Fruit fly (Drosophila melanogaster): ENCODE data around the gene IP3K2.

IP3K2 gene

DNA sequence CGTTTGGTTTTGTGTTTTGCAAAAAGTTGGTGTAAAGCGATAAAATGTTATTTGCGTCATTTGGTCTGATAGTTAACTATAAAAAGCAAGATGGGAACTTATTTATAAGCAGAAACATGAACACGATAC, at the start of gene IP3K2:
Gene IP3K2 (plus strand): TSS at position 107 of the 129 bp plus-strand sequence.
- no peak for TF ChIP-seq Pif1B (GFP tag; optimal IDR thresholded peaks at IDR 0.05)
- no peak for TF ChIP-seq CG17806 (tag; optimal IDR thresholded peaks at IDR 0.05)
- no peak for TF ChIP-seq Pif1A (GFP tag; optimal IDR thresholded peaks at IDR 0.05)
- TF ChIP-seq CG8159 (tag; optimal IDR thresholded peaks at IDR 0.05), result no peak
- no peak for TF ChIP-seq CG8301 (tag; optimal IDR thresholded peaks at IDR 0.05)
- no peak for TF ChIP-seq CG15710 (tag; optimal IDR thresholded peaks at IDR 0.05)
- TF ChIP-seq Snoo (tag; optimal IDR thresholded peaks at IDR 0.05), result no peak
- TF ChIP-seq gl (tag; optimal IDR thresholded peaks at IDR 0.05), result no peak
- TF ChIP-seq CG32121 (GFP tag; IDR thresholded peaks at IDR 0.05), result no peak
- TF ChIP-seq CG13204 (GFP tag; optimal IDR thresholded peaks at IDR 0.05), result no peak
- TF ChIP-seq CG14655 (GFP tag; optimal IDR thresholded peaks at IDR 0.05), result no peak

DNA sequence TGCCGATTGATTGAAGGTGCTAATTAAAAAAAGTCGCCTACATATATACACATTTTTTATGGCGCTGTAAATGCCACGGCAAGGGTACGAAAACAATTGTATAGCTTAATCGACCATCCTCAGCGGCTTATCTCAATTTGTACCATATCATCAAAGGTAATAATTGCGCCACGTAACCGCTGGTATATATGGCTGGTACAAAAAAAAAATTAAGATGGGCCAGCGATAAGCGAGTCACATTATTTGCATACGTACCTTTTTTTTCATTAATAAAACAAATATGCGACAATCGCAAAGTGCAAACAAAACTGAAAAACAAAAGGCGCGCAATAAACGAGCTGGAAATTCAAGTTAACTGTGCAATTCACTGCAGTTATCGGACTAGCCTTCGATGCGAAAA, 49.0 kb upstream of the IP3K2 start:
- TF ChIP-seq CG14655 (GFP tag; optimal IDR thresholded peaks at IDR 0.05) (no peak), CG15710 (tag; optimal IDR thresholded peaks at IDR 0.05) (peak; percentile 24), CG4496 (GFP tag; IDR thresholded peaks at IDR 0.05) (0 out of 3 replicates have a peak, but pooled peaks have one; percentile 19), CG32121 (GFP tag; IDR thresholded peaks at IDR 0.05) (peak; percentile 31; the same call in 1 of the 2 replicates), CG34367 (tag; optimal IDR thresholded peaks at IDR 0.05) (no peak), gl (tag; optimal IDR thresholded peaks at IDR 0.05) (peak; percentile 52), Snoo (tag; optimal IDR thresholded peaks at IDR 0.05) (peak; percentile 24), CG8159 (tag; optimal IDR thresholded peaks at IDR 0.05) (peak; percentile 21), Pif1B (GFP tag; optimal IDR thresholded peaks at IDR 0.05) (peak; percentile 8), Pif1A (GFP tag; optimal IDR thresholded peaks at IDR 0.05) (peak; percentile 32)

DNA sequence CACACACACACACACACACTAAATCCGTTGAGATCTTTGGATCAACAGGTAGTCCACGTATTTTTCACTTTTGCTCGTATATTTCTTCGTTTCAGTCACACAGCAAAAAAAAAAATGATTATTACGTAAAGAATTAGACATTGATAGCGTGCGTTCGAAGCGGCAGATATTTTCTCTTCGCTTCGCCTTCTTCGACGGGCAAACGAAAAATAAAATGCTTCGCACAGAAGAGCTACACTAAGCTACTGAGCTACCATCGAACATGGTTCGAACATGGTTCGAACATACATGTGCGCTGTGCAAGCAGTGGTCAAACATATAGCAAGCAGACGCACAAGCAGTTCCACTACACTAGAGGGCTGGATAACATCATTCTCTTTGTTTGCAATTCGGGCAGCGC, 46.5 kb upstream of the IP3K2 start:
- TF ChIP-seq CG17806 (tag; optimal IDR thresholded peaks at IDR 0.05) (no peak), Snoo (tag; optimal IDR thresholded peaks at IDR 0.05) (no peak), CG9948 (tag; optimal IDR thresholded peaks at IDR 0.05) (no peak), CG12605 (GFP tag; IDR thresholded peaks at IDR 0.05) (peak; percentile 53), D1 (tag; optimal IDR thresholded peaks at IDR 0.05) (no peak), Ets98B (GFP tag; IDR thresholded peaks at IDR 0.05) (0 out of 2 replicates have a peak, but pooled peaks have one; percentile 25), CG15710 (tag; optimal IDR thresholded peaks at IDR 0.05) (no peak), EcR (GFP tag; optimal IDR thresholded peaks at IDR 0.05) (no peak), CG32121 (GFP tag; IDR thresholded peaks at IDR 0.05) (0 out of 2 replicates have a peak, but pooled peaks have one; percentile 10), CG8301 (tag; optimal IDR thresholded peaks at IDR 0.05) (no peak), CG8159 (tag; optimal IDR thresholded peaks at IDR 0.05) (no peak), CG34367 (tag; optimal IDR thresholded peaks at IDR 0.05) (no peak), CG13204 (GFP tag; optimal IDR thresholded peaks at IDR 0.05) (no peak), gl (tag; optimal IDR thresholded peaks at IDR 0.05) (no peak), CG4496 (GFP tag; IDR thresholded peaks at IDR 0.05) (peak; percentile 59; the same call in 1 of the 3 replicates)

DNA sequence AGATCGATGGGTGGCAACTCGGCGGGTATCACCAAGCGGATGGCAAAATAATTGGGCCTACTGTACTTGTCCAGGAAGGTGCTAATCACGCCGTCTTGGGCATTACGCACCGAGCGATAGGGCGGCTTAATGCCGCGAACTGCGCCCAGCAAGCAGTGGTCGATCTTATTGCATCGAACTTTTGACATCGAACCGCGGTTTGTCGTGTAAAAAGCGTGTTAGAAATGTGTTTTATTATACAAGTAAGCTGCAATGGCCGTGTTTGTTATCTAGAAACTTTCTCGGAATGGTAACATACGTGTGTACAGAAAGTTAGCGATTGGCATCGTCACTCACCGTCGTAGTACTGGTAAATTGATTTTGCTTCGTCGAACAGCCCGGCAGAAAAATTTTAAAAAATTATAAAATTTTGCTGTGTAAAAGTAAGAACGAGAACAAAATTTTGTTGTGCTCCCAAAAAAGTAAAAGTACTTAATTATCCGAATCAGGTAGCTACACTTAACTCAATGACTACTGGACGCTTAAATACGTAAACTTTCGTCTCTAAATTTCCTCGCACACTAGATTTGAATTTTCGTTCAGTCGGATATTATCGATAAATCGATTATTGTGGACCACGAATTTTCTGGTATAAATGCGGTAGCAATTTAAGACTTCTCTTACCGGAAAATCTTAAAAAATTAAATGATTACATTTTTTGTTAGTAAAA, 45.2 kb upstream of the IP3K2 start, which contains the start of the genes mew and CG15742:
Gene mew (minus strand): TSS at position 443 of the 709 bp plus-strand sequence.
Gene CG15742 (minus strand): TSS at position 448 of the 709 bp plus-strand sequence.
- TF ChIP-seq CG15710 (tag; optimal IDR thresholded peaks at IDR 0.05) (no peak), CG13204 (GFP tag; optimal IDR thresholded peaks at IDR 0.05) (no peak)

DNA sequence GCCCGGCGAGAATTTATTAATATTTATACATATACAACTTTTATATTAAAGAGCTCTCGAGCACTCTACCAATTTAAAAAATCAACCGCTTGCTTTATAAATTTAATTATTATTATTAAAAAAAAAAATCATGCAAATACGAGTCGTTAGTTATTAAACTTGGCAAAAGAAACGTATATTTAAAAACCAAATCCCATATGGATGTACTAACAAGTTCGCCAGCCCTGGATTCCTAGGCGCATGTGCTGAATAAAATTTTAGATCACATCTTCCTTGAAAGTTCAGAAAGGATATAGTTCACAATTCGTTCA, 44.7 kb upstream of the IP3K2 start, which contains the start of gene comt:
Gene comt (plus strand): TSS at position 265 of the 311 bp plus-strand sequence.
- TF ChIP-seq EcR (GFP tag; optimal IDR thresholded peaks at IDR 0.05) (no peak), CG15710 (tag; optimal IDR thresholded peaks at IDR 0.05) (peak; percentile 57), CG4496 (GFP tag; IDR thresholded peaks at IDR 0.05) (peak; percentile 62; the same call in 2 of the 3 replicates), rn (GFP tag; IDR thresholded peaks at IDR 0.05) (peak; percentile 30; the same call in 1 of the 2 replicates), fd96Ca (GFP tag; IDR thresholded peaks at IDR 0.05) (no peak), Snoo (tag; optimal IDR thresholded peaks at IDR 0.05) (peak; percentile 38), gl (tag; optimal IDR thresholded peaks at IDR 0.05) (no peak), Pif1A (GFP tag; optimal IDR thresholded peaks at IDR 0.05) (no peak), CG17806 (tag; optimal IDR thresholded peaks at IDR 0.05) (peak; percentile 50), CG34367 (tag; optimal IDR thresholded peaks at IDR 0.05) (peak; percentile 23), Ets98B (GFP tag; IDR thresholded peaks at IDR 0.05) (peak; percentile 43), CG8301 (tag; optimal IDR thresholded peaks at IDR 0.05) (no peak), CG12605 (GFP tag; IDR thresholded peaks at IDR 0.05) (0 out of 2 replicates have a peak, but pooled peaks have one; percentile 55), CG10348 (GFP tag; IDR thresholded peaks at IDR 0.05) (no peak), CG14655 (GFP tag; optimal IDR thresholded peaks at IDR 0.05) (no peak), CG9948 (tag; optimal IDR thresholded peaks at IDR 0.05) (peak; percentile 44), CG32121 (GFP tag; IDR thresholded peaks at IDR 0.05) (0 out of 2 replicates have a peak, but pooled peaks have one; percentile 27), D1 (tag; optimal IDR thresholded peaks at IDR 0.05) (peak; percentile 42), CG13204 (GFP tag; optimal IDR thresholded peaks at IDR 0.05) (no peak), Pif1B (GFP tag; optimal IDR thresholded peaks at IDR 0.05) (peak; percentile 46), CG8159 (tag; optimal IDR thresholded peaks at IDR 0.05) (no peak)

DNA sequence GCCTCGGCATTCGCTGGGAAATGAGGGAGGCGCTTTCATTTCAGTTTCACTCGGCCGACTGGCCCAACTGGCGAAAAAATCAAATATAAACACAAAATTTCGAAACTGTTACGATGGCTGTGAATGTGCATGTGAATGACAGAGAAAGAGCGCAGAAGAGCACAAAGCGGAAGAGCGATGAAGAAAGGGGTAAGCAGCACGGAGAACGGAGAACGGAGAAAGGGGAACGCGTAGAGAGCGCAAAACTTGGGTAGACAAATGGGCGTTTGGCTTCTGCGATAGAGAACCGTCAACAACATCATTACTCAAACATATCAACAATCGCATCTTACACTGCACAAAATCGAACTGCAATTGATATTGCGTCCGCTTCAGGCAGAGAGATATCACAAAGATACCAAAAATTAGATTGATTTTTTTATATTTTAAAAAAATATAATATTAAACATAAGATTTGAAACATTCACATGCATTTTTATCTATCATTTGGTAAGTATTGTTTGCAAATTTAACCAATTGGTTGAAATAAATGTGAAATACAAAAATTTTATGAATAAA, 30.7 kb upstream of the IP3K2 start:
- TF ChIP-seq CG4496 (GFP tag; IDR thresholded peaks at IDR 0.05) (no peak), CG32121 (GFP tag; IDR thresholded peaks at IDR 0.05) (0 out of 2 replicates have a peak, but pooled peaks have one; percentile 30), Pif1B (GFP tag; optimal IDR thresholded peaks at IDR 0.05) (no peak)
